Fruit fly (Drosophila melanogaster): Measurements from ENCODE around the gene CG11885.
"Not testable (repeated sequence)": the region's sequence is repeated elsewhere in the genome, so short reads cannot be mapped to it uniquely, and the experiment has no call there.

CG11885 gene

DNA sequence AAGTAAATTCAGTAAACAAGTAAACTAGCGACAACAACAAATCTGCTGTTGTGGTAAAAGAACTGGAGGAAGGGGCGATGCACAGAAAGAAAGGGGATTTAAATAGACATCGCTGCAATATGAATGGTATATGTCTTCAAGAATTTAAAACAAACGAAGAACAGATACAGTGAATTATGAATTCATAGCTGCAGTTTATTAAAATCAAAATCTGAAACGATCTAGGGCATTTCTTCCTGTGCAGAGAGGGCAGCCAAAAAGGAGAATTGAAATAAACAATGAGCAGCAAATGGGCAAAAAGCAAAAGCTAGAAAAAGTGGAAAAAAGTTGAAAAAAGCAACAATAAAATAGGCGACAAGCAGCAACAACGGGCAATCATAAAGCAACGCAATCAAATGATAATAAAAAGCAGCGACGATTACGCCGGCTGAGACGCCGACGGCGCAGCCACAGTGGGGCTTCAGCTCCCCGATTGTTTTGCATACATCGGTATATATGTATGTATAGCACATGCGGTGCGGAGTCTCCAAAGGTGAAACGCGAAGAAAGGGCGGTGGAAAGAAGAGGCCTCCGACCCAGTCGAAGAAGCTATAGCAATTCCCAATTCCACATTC, 47.6 kb upstream of the CG11885 start (continued):
- TF ChIP-seq Eip93F (GFP tag; optimal IDR thresholded peaks at IDR 0.05) = no peak
- peak; percentile 25; the same call in 1 of the 2 replicates for TF ChIP-seq CG11294 (GFP tag; IDR thresholded peaks at IDR 0.05)
- peak; percentile 88 for TF ChIP-seq Hr4 (GFP tag; optimal IDR thresholded peaks at IDR 0.05)
- peak; percentile 37 for TF ChIP-seq CG31627 (GFP tag; optimal IDR thresholded peaks at IDR 0.05)
- TF ChIP-seq svp (GFP tag) = peak; percentile 78
- TF ChIP-seq CG10631 (GFP tag; optimal IDR thresholded peaks at IDR 0.05) = peak; percentile 38
- TF ChIP-seq CG8632 (GFP tag; optimal IDR thresholded peaks at IDR 0.05) = no peak
- TF ChIP-seq cyc (GFP tag; optimal IDR thresholded peaks at IDR 0.05) = peak; percentile 35
- peak; percentile 37 for TF ChIP-seq topi (GFP tag; optimal IDR thresholded peaks at IDR 0.05)
- peak; percentile 84 for TF ChIP-seq eg (GFP tag; IDR thresholded peaks at IDR 0.05)
- peak; percentile 72 for TF ChIP-seq Sox14 (GFP tag; optimal IDR thresholded peaks at IDR 0.05)
- peak; percentile 29 for TF ChIP-seq Sox102F (GFP tag; optimal IDR thresholded peaks at IDR 0.05)
- peak; percentile 56 for TF ChIP-seq CG3919 (GFP tag; optimal IDR thresholded peaks at IDR 0.05)
- TF ChIP-seq Met (GFP tag; optimal IDR thresholded peaks at IDR 0.05) = peak; percentile 54
- peak; percentile 30 for TF ChIP-seq CG3032 (tag; optimal IDR thresholded peaks at IDR 0.05)
- peak; percentile 40 for TF ChIP-seq acj6 (GFP tag; optimal IDR thresholded peaks at IDR 0.05)
- TF ChIP-seq CG11902 (GFP tag; optimal IDR thresholded peaks at IDR 0.05) = no peak
- peak; percentile 80 for TF ChIP-seq vri (GFP tag; optimal IDR thresholded peaks at IDR 0.05)
- TF ChIP-seq Blimp-1 (GFP tag; optimal IDR thresholded peaks at IDR 0.05) = no peak
- TF ChIP-seq fkh (GFP tag; optimal IDR thresholded peaks at IDR 0.05) = no peak
- peak in 1 of 2 experiments; percentile 69 for TF ChIP-seq salr (GFP tag; optimal IDR thresholded peaks at IDR 0.05)
- TF ChIP-seq CG34406 (GFP tag; optimal IDR thresholded peaks at IDR 0.05) = peak; percentile 19
- TF ChIP-seq CG6792 (GFP tag; optimal IDR thresholded peaks at IDR 0.05) = peak; percentile 40
- TF ChIP-seq CG10669 (GFP tag; optimal IDR thresholded peaks at IDR 0.05) = peak; percentile 13
- peak; percentile 88 for TF ChIP-seq CG6276 (GFP tag; optimal IDR thresholded peaks at IDR 0.05)
- TF ChIP-seq fd59A (GFP tag; optimal IDR thresholded peaks at IDR 0.05) = no peak

DNA sequence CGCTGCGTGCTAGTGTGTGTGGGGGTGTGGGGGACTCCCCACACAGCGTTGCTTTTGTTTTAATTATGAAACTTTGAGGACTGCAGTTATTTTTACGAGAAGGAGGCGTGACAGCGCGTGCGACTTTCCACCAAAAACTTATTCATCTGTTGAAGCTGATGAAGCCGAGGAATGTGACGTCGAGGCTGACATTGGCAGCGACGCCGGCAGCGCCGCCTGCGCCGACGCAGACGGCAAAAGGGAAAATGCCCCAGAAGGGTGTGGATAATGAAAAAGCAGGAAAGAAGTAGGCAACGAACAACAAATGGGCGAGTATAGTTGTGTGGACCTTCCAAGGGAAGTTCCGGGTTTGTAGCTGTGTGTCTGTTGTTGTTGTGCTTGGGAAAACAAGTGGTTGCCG, 46.4 kb upstream of the CG11885 start:
- TF ChIP-seq fd85E (GFP tag; optimal IDR thresholded peaks at IDR 0.05) = no peak
- TF ChIP-seq CG8632 (GFP tag; optimal IDR thresholded peaks at IDR 0.05) = no peak
- no peak for TF ChIP-seq CG11294 (GFP tag; IDR thresholded peaks at IDR 0.05)
- TF ChIP-seq Gug (GFP tag; IDR thresholded peaks at IDR 0.05) = no peak

DNA sequence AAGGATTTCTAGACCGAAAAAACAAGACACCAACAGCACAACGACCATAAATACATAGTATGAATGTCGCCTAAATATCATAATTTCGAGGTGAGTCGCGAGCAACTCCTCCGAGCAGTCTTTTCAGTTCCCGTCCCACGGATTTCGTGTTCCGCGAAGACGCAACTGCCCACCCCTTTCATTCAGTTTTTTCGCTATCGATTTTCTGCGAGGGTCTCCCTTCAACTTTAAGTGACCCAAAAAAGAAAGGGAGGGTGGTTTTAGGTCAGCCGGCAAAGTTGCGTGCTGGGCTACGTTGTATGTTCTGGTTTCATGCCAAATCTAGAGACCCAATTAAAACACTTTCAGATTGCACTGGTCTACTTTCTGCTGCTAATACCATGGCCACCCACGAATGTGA, 34.5 kb upstream of the CG11885 start:
- no peak for TF ChIP-seq CG6163 (GFP tag; IDR thresholded peaks at IDR 0.05)

DNA sequence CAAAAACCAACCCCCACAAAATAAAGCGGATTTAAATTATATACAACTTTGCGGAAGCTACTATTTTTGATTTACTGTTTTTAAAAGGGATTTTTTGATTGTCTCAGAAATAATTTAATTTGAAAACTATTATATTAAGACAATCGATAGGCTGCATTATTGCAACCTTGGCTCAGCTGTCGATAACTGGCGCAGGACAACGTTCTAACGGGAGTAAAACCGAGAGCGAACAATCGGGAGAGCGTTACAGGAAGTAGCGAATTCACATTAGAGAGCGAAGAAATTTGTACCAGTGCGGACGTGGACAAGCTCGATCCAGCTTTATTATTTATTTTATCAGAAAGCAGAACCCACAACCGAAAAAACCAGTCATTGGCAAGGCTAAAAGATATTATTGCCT, 34.0 kb upstream of the CG11885 start, which contains the start of gene CG4133:
TSS of gene CG4133 (plus strand) at position 258 of the 400 bp plus-strand sequence.
- not testable (repeated sequence) for TF ChIP-seq Gug (GFP tag; IDR thresholded peaks at IDR 0.05); CG6163 (GFP tag; IDR thresholded peaks at IDR 0.05); salr (GFP tag; optimal IDR thresholded peaks at IDR 0.05)

DNA sequence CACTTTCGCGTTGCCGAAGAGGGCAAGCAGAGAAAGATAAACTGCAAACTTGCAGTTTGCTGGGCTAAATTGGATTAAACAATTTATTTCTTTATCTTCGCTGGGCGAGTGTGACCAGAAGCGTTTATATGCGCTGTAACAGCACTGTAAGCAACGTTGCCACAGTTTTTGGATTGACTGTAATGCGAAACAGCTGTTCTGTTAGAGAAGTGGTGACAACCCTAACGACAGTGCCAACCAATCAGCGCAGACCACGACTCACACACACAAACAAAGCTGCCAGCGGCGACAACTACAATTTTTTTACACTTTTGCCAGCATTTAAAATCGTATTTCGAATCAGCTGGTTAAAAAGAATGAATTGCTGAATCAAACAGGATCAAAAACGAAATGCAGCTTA, 31.6 kb upstream of the CG11885 start, which contains the start of the genes crq and shv:
TSS of gene crq (minus strand) at position 153 of the 400 bp plus-strand sequence.
TSS of gene shv (plus strand) at position 237 of the 400 bp plus-strand sequence.
- TF ChIP-seq Met (GFP tag; optimal IDR thresholded peaks at IDR 0.05) (no peak), CG6854 (GFP tag; optimal IDR thresholded peaks at IDR 0.05) (peak; percentile 11), CG6276 (GFP tag; optimal IDR thresholded peaks at IDR 0.05) (no peak), Sox14 (GFP tag; optimal IDR thresholded peaks at IDR 0.05) (peak; percentile 74), CG3919 (GFP tag; optimal IDR thresholded peaks at IDR 0.05) (peak; percentile 2), Gug (GFP tag; IDR thresholded peaks at IDR 0.05) (no peak), CG6163 (GFP tag; IDR thresholded peaks at IDR 0.05) (0 out of 3 replicates have a peak, but pooled peaks have one; percentile 42), CG10669 (GFP tag; optimal IDR thresholded peaks at IDR 0.05) (no peak)

Data from whole organism, prepupa.